Worm (Caenorhabditis elegans) whole organism, L1 larva: Measurements from ENCODE around the gene try-13.

Experiments used
- C04F5.9 ChIP-seq: sonication (generic microtip); optimal IDR thresholded peaks from 2 replicates; lab custom pipeline; 2016; ENCODE audit warnings: missing genetic modification characterization, missing compliant biosample characterization
- C34B4.2 ChIP-seq: sonication (generic microtip); optimal IDR thresholded peaks from 2 replicates; lab custom pipeline; 2017; ENCODE audit warnings: mild to moderate bottlenecking, missing genetic modification characterization, missing compliant biosample characterization
- alr-1 ChIP-seq: fragments of 200-800 bp; sonication (Bioruptor generic); optimal IDR thresholded peaks from 2 replicates; lab custom pipeline; 2018; ENCODE audit warnings: borderline replicate concordance, mild to moderate bottlenecking, missing genetic modification characterization, missing compliant biosample characterization
- blmp-1 ChIP-seq: fragments of 150-350 bp; optimal IDR thresholded peaks from 2 replicates; lab custom pipeline; 2014; ENCODE audit warnings: missing biosample characterization, missing genetic modification characterization
- ceh-8 ChIP-seq: fragments of 200-800 bp; sonication (Bioruptor generic); optimal IDR thresholded peaks from 2 replicates; lab custom pipeline; 2018; ENCODE audit warnings: mild to moderate bottlenecking, missing genetic modification characterization, moderate library complexity, missing compliant biosample characterization
- ceh-90 ChIP-seq: sonication (generic microtip); optimal IDR thresholded peaks from 2 replicates; lab custom pipeline; 2016; ENCODE audit warnings: missing genetic modification characterization, missing compliant biosample characterization
- ces-1 ChIP-seq: fragments of 150-350 bp; optimal IDR thresholded peaks from 2 replicates; lab custom pipeline; 2014; ENCODE audit warnings: missing biosample characterization, missing genetic modification reagents, missing genetic modification characterization
- dsc-1 ChIP-seq: sonication (generic microtip); optimal IDR thresholded peaks from 2 replicates; lab custom pipeline; 2016; ENCODE audit warnings: mild to moderate bottlenecking, missing genetic modification characterization, missing compliant biosample characterization
- efl-3 ChIP-seq: fragments of 200-800 bp; sonication (Bioruptor generic); optimal IDR thresholded peaks from 2 replicates; lab custom pipeline; 2018; ENCODE audit warnings: mild to moderate bottlenecking, missing genetic modification characterization, missing compliant biosample characterization
- egl-27 ChIP-seq, 2 experiments: fragments of 150-350 bp in 1 of 2; sonication (generic microtip); optimal IDR thresholded peaks; 3 replicates each; lab custom pipeline; 2017 to 2018; ENCODE audit warnings: missing biosample characterization in 2 of 2, missing genetic modification characterization in 2 of 2, missing genetic modification reagents in 2 of 2
- elt-2 ChIP-seq: sonication (generic microtip); optimal IDR thresholded peaks from 2 replicates; lab custom pipeline; 2016; ENCODE audit warnings: missing genetic modification characterization, mild to moderate bottlenecking, inconsistent platforms, missing compliant biosample characterization, missing genetic modification reagents
- fkh-4 ChIP-seq: sonication (generic microtip); optimal IDR thresholded peaks from 2 replicates; lab custom pipeline; 2016; ENCODE audit warnings: missing compliant biosample characterization, missing genetic modification characterization, borderline replicate concordance
- fkh-8 ChIP-seq: sonication (generic microtip); optimal IDR thresholded peaks from 2 replicates; lab custom pipeline; 2016; ENCODE audit warnings: mild to moderate bottlenecking, missing genetic modification characterization, missing compliant biosample characterization
- grh-1 ChIP-seq: fragments of 200-800 bp; sonication (Bioruptor generic); IDR thresholded peaks from 2 replicates; pipeline ENCODE4 v1.3.6; 2022; ENCODE audit warnings: missing genetic modification reagents, missing genetic modification characterization, missing compliant biosample characterization
- hlh-4 ChIP-seq: sonication (generic microtip); optimal IDR thresholded peaks from 2 replicates; lab custom pipeline; 2016; ENCODE audit warnings: mild to moderate bottlenecking, missing genetic modification characterization, missing compliant biosample characterization
- isw-1 ChIP-seq: fragments of 200-800 bp; sonication (Bioruptor generic); IDR thresholded peaks from 2 replicates; pipeline ENCODE4 v1.3.6; 2022; ENCODE audit warnings: missing genetic modification characterization, missing compliant biosample characterization
- lin-14 ChIP-seq: fragments of 200-800 bp; sonication (Bioruptor generic); optimal IDR thresholded peaks from 2 replicates; lab custom pipeline; 2018; ENCODE audit warnings: mild to moderate bottlenecking, missing genetic modification characterization, moderate library complexity, missing compliant biosample characterization
- lin-35 ChIP-seq, 2 experiments: fragments of 150-350 bp; optimal IDR thresholded peaks; 2 replicates each; lab custom pipeline; 2014; ENCODE audit warnings: missing biosample characterization in 2 of 2, missing genetic modification characterization in 2 of 2, missing genetic modification reagents in 2 of 2
- lin-39 ChIP-seq: fragments of 150-350 bp; optimal IDR thresholded peaks from 2 replicates; lab custom pipeline; 2014; ENCODE audit warnings: missing biosample characterization, missing genetic modification reagents, missing genetic modification characterization
- mep-1 ChIP-seq: fragments of 150-350 bp; optimal IDR thresholded peaks from 2 replicates; lab custom pipeline; 2014; ENCODE audit warnings: missing biosample characterization, missing genetic modification characterization
- nhr-12 ChIP-seq: sonication (generic microtip); optimal IDR thresholded peaks from 2 replicates; lab custom pipeline; 2017; ENCODE audit warnings: missing biosample characterization, missing genetic modification characterization
- nhr-19 ChIP-seq: fragments of 200-800 bp; sonication (Bioruptor generic); conservative IDR thresholded peaks from 2 replicates; pipeline ENCODE4 v1.3.6; 2022; ENCODE audit warnings: missing genetic modification characterization, missing compliant biosample characterization
- nhr-20 ChIP-seq: sonication (generic microtip); optimal IDR thresholded peaks from 2 replicates; lab custom pipeline; 2016; ENCODE audit warnings: mild to moderate bottlenecking, missing genetic modification characterization, missing compliant biosample characterization
- nhr-237 ChIP-seq: fragments of 150-350 bp; optimal IDR thresholded peaks from 2 replicates; lab custom pipeline; 2014; ENCODE audit warnings: missing biosample characterization, missing genetic modification characterization
- nhr-28 ChIP-seq: fragments of 150-350 bp; optimal IDR thresholded peaks from 2 replicates; lab custom pipeline; 2014; ENCODE audit warnings: missing biosample characterization, missing genetic modification characterization
- nhr-47 ChIP-seq: sonication (generic microtip); optimal IDR thresholded peaks from 2 replicates; lab custom pipeline; 2016; ENCODE audit warnings: mild to moderate bottlenecking, missing genetic modification characterization, moderate library complexity, missing compliant biosample characterization
- nhr-77 ChIP-seq: fragments of 150-350 bp; optimal IDR thresholded peaks from 2 replicates; lab custom pipeline; 2014; ENCODE audit warnings: missing biosample characterization, missing genetic modification characterization
- nhr-90 ChIP-seq: sonication (generic microtip); optimal IDR thresholded peaks from 2 replicates; lab custom pipeline; 2016; ENCODE audit warnings: mild to moderate bottlenecking, missing genetic modification characterization, missing compliant biosample characterization; ENCODE audit not compliant: poor library complexity
- pag-3 ChIP-seq: sonication (generic microtip); optimal IDR thresholded peaks from 2 replicates; lab custom pipeline; 2017; ENCODE audit warnings: missing genetic modification characterization, mild to moderate bottlenecking, missing compliant biosample characterization, antibody characterized with exemption, borderline replicate concordance; ENCODE audit not compliant: insufficient read depth
- snpc-4 ChIP-seq: fragments of 150-350 bp; optimal IDR thresholded peaks from 2 replicates; lab custom pipeline; 2014; ENCODE audit warnings: missing biosample characterization, missing genetic modification characterization
- sox-4 ChIP-seq: sonication (generic microtip); optimal IDR thresholded peaks from 2 replicates; lab custom pipeline; 2016; ENCODE audit warnings: missing genetic modification characterization, missing compliant biosample characterization
- sptf-1 ChIP-seq: fragments of 150-350 bp; optimal IDR thresholded peaks from 2 replicates; lab custom pipeline; 2014; ENCODE audit warnings: missing biosample characterization, missing genetic modification characterization
- tbx-2 ChIP-seq: sonication (generic microtip); optimal IDR thresholded peaks from 2 replicates; lab custom pipeline; 2016; ENCODE audit warnings: missing genetic modification characterization, missing compliant biosample characterization
- unc-30 ChIP-seq: sonication (generic microtip); optimal IDR thresholded peaks from 2 replicates; lab custom pipeline; 2017; ENCODE audit warnings: missing biosample characterization, missing genetic modification characterization
- zag-1 ChIP-seq: fragments of 150-350 bp; optimal IDR thresholded peaks from 2 replicates; lab custom pipeline; 2014; ENCODE audit warnings: missing biosample characterization, missing genetic modification characterization
- ztf-11 ChIP-seq, 2 experiments: sonication (generic microtip); optimal IDR thresholded peaks; 2 replicates each; lab custom pipeline; 2016 to 2017; ENCODE audit warnings: missing genetic modification characterization in 2 of 2, missing biosample characterization in 1 of 2, missing compliant biosample characterization in 1 of 2

Gene try-13

DNA sequence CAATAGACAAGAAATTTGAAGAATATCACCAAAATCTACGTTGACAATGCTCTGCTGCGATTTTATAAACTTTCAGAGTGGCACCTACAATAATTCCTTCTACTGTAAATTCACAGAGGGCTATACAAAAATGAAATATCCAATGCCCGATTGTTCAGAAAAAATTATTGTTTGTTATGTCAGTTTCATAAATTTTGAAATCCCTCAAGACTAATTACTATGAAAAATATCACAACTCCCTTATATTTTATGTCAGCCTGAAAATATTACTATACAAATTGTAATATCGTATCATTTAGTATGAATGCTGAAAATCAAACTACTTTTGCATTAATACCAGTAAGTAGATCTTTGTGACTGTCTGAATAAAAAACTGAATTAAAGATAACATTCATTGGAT is 39.3 kb upstream of the try-13 start, which contains the start of gene srx-60:
Gene srx-60, plus strand, starts transcription at position 301 of the 400 bp plus-strand sequence.
- TF ChIP-seq nhr-237 (tag; lab: Kevin White, UChicago) (no peak), ces-1 (GFP tag; lab: Kevin White, UChicago) (no peak), lin-39 (no peak), snpc-4 (tag; lab: Kevin White, UChicago) (no peak), sox-4 (tag; lab: Kevin White, UChicago) (no peak), ztf-11 (tag; optimal IDR thresholded peaks at IDR 0.05; lab: Kevin White, UChicago) (no peak), nhr-20 (no peak), zag-1 (tag; lab: Kevin White, UChicago) (no peak), isw-1 (GFP tag; lab: Robert Waterston, UW) (no peak), lin-35 (GFP tag; optimal IDR thresholded peaks at IDR 0.05; lab: Kevin White, UChicago) (no peak), nhr-28 (tag; lab: Kevin White, UChicago) (no peak)

DNA sequence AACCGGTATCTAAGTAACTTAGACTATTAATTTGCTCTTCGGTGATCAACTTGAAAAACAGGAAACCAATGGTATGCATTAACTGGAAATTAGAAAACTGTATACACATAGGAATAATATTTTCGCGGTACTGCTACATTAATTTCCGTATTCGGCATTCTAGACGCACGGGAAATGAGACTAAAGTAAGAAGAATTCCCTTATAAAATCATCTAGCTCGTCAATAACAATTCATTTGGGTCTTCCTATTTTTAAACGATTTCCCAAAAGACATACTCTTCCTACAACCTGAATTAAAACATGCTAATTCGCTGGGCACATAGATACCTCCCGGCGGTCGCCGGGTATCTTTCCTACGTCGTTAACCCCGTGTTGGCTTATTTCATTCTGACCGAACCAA is 37.6 kb upstream of the try-13 start, which contains the start of gene srj-13:
Gene srj-13, plus strand, starts transcription at position 301 of the 400 bp plus-strand sequence.
- TF ChIP-seq alr-1 (no peak), tbx-2 (no peak), nhr-90 (no peak), nhr-28 (tag; lab: Kevin White, UChicago) (no peak), nhr-20 (no peak)

DNA sequence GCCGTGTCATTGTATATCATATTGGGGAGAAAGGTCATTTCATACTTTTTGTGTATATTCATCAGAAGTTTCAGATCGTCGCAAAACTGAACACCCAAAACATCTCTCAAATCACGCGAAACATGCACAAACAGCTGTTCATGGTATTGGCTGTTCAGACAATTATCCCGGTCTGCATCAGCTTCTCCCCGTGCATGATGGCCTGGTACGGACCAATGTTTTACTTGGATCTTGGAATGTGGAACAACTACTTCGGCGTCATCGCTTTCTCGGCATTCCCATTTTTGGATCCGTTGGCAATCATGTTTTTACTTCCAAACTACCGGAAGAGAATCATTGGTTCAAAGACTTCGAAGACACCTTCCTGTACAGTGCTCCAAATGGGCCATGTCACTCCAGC is 36.4 kb upstream of the try-13 start:
- TF ChIP-seq unc-30 = no peak
- TF ChIP-seq hlh-4 (tag; lab: Kevin White, UChicago) = no peak
- TF ChIP-seq ceh-8 = no peak
- TF ChIP-seq nhr-77 (tag; lab: Kevin White, UChicago) = no peak
- no peak for TF ChIP-seq sptf-1 (tag; lab: Kevin White, UChicago)
- no peak for TF ChIP-seq zag-1 (tag; lab: Kevin White, UChicago)
- no peak for TF ChIP-seq C04F5.9 (tag; lab: Kevin White, UChicago)
- no peak for TF ChIP-seq fkh-8 (tag; lab: Kevin White, UChicago)
- TF ChIP-seq lin-14 (GFP tag; lab: Kevin White, UChicago) = no peak
- no peak for TF ChIP-seq C34B4.2 (tag; lab: Kevin White, UChicago)
- no peak for TF ChIP-seq ces-1 (GFP tag; lab: Kevin White, UChicago)
- TF ChIP-seq grh-1 (GFP tag; lab: Robert Waterston, UW) = no peak
- TF ChIP-seq nhr-28 (tag; lab: Kevin White, UChicago) = no peak
- no peak for TF ChIP-seq nhr-47
- no peak for TF ChIP-seq ceh-90 (tag; lab: Kevin White, UChicago)
- no peak for TF ChIP-seq lin-35 (GFP tag; optimal IDR thresholded peaks at IDR 0.05; lab: Kevin White, UChicago)
- no peak for TF ChIP-seq efl-3 (GFP tag; lab: Kevin White, UChicago)
- no peak for TF ChIP-seq elt-2

DNA sequence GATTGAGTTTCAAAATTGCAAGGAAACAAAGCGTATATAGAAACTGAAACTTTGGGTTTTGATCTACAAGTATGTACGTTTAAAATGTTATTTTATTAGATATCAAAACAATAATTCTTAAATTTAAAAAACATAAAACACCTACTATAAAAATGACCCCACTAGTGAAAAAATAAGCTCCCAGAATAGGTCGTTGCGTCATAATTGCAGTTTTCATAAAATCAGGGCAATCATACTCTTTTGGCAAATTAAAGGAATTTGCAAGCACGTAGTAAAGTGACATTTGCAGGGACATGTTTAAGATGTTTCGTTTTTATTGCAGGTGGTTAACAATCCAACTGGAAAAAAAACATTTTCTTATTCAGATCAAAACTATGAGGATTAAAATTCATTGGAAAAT is 31.4 kb upstream of the try-13 start, which contains the start of gene srt-6:
Gene srt-6, minus strand, starts transcription at position 295 of the 400 bp plus-strand sequence.
- no peak for TF ChIP-seq nhr-20
- no peak for TF ChIP-seq dsc-1 (tag; lab: Kevin White, UChicago)
- TF ChIP-seq nhr-12 (tag; lab: Kevin White, UChicago) = no peak
- no peak for TF ChIP-seq fkh-4 (tag; lab: Kevin White, UChicago)
- TF ChIP-seq pag-3 (tag; lab: Kevin White, UChicago) = no peak
- no peak for TF ChIP-seq nhr-90
- TF ChIP-seq nhr-19 (GFP tag; lab: Robert Waterston, UW) = no peak
- no peak for TF ChIP-seq blmp-1
- TF ChIP-seq mep-1 (tag; lab: Kevin White, UChicago) = no peak
- TF ChIP-seq egl-27 (tag; optimal IDR thresholded peaks at IDR 0.05; lab: Kevin White, UChicago) = no peak
- TF ChIP-seq lin-35 (GFP tag; optimal IDR thresholded peaks at IDR 0.05; lab: Kevin White, UChicago) = no peak
- TF ChIP-seq sptf-1 (tag; lab: Kevin White, UChicago) = no peak
- TF ChIP-seq nhr-47 = no peak
- TF ChIP-seq, all 84 proteins: peak for 0
